Worm (Caenorhabditis elegans): Measurements from ENCODE around the gene tag-343.

ce11 chrX:16662723-16663122 lies 11.8 kb downstream of the tag-343 start, which contains the start of gene F43B10.1:
- TF ChIP-seq W03F9.2 (tag; optimal IDR thresholded peaks at IDR 0.05) (no peak), dao-5 (tag; optimal IDR thresholded peaks at IDR 0.05) (no peak), him-1 (tag; optimal IDR thresholded peaks at IDR 0.05) (no peak)

Measured in whole organism, L4/young adult.